Worm (Caenorhabditis elegans) whole organism, early embryonic: Measurements from ENCODE around the gene ciao-2B.

Experiments used
- B0310.2 ChIP-seq: sonication (generic microtip); optimal IDR thresholded peaks from 2 replicates; lab custom pipeline; 2016; ENCODE audit warnings: mild to moderate bottlenecking, missing genetic modification characterization, missing compliant biosample characterization
- F13C5.2 ChIP-seq: sonication (generic microtip); optimal IDR thresholded peaks from 2 replicates; lab custom pipeline; 2017; ENCODE audit warnings: mild to moderate bottlenecking, missing genetic modification characterization, inconsistent platforms, missing compliant biosample characterization
- aly-1 ChIP-seq: sonication (generic microtip); optimal IDR thresholded peaks from 2 replicates; lab custom pipeline; 2016; ENCODE audit warnings: missing genetic modification characterization, missing compliant biosample characterization
- ama-1 ChIP-seq: fragments of 150-350 bp; optimal IDR thresholded peaks from 2 replicates; lab custom pipeline; 2014
- ceh-13 ChIP-seq: fragments of 200-800 bp; sonication (Bioruptor generic); optimal IDR thresholded peaks from 2 replicates; lab custom pipeline; 2018; ENCODE audit warnings: mild to moderate bottlenecking, missing genetic modification characterization, missing compliant biosample characterization
- ceh-36 ChIP-seq: sonication (generic microtip); optimal IDR thresholded peaks from 2 replicates; lab custom pipeline; 2016; ENCODE audit warnings: missing genetic modification characterization, inconsistent platforms, missing compliant biosample characterization
- ets-7 ChIP-seq: sonication (generic microtip); optimal IDR thresholded peaks from 2 replicates; lab custom pipeline; 2016; ENCODE audit warnings: missing genotype, missing genetic modification characterization, missing compliant biosample characterization
- flt-1 ChIP-seq: fragments of 200-800 bp; sonication (Bioruptor generic); IDR thresholded peaks from 2 replicates; pipeline ENCODE4 v1.3.6; 2022; ENCODE audit warnings: missing genetic modification characterization, missing compliant biosample characterization
- hmbx-1 ChIP-seq: sonication (generic microtip); optimal IDR thresholded peaks from 2 replicates; lab custom pipeline; 2016; ENCODE audit warnings: mild to moderate bottlenecking, missing genetic modification characterization, missing compliant biosample characterization
- hmg-4 ChIP-seq: fragments of 200-800 bp; sonication (Bioruptor generic); optimal IDR thresholded peaks from 2 replicates; lab custom pipeline; 2018; ENCODE audit warnings: mild to moderate bottlenecking, missing genetic modification characterization, missing compliant biosample characterization
- hnd-1 ChIP-seq: sonication (generic microtip); optimal IDR thresholded peaks from 2 replicates; lab custom pipeline; 2016; ENCODE audit warnings: missing genetic modification characterization, missing compliant biosample characterization
- pes-1 ChIP-seq: fragments of 200-800 bp; sonication (Bioruptor generic); IDR thresholded peaks from 2 replicates; pipeline ENCODE4 v1.3.6; 2022; ENCODE audit warnings: missing genetic modification reagents, missing genetic modification characterization, missing compliant biosample characterization
- scrt-1 ChIP-seq: fragments of 200-800 bp; sonication (Bioruptor generic); IDR thresholded peaks from 2 replicates; pipeline ENCODE4 v1.3.6; 2022; ENCODE audit warnings: missing genetic modification characterization, missing compliant biosample characterization
- sea-1 ChIP-seq: fragments of 200-800 bp; sonication (Bioruptor generic); conservative IDR thresholded peaks from 2 replicates; pipeline ENCODE4 v1.3.6; 2022; ENCODE audit warnings: missing genetic modification characterization, missing compliant biosample characterization
- tbx-11 ChIP-seq: fragments of 200-800 bp; sonication (Bioruptor generic); IDR thresholded peaks from 2 replicates; pipeline ENCODE4 v1.3.6; 2022; ENCODE audit warnings: missing genetic modification characterization, missing compliant biosample characterization
- tbx-37 ChIP-seq: fragments of 200-800 bp; sonication (Bioruptor generic); conservative IDR thresholded peaks from 2 replicates; pipeline ENCODE4 v1.3.6; 2022; ENCODE audit warnings: missing genetic modification reagents, missing genetic modification characterization, missing compliant biosample characterization
- tra-4 ChIP-seq: sonication (generic microtip); optimal IDR thresholded peaks from 2 replicates; lab custom pipeline; 2017; ENCODE audit warnings: missing genetic modification characterization, missing compliant biosample characterization

Gene ciao-2B

DNA sequence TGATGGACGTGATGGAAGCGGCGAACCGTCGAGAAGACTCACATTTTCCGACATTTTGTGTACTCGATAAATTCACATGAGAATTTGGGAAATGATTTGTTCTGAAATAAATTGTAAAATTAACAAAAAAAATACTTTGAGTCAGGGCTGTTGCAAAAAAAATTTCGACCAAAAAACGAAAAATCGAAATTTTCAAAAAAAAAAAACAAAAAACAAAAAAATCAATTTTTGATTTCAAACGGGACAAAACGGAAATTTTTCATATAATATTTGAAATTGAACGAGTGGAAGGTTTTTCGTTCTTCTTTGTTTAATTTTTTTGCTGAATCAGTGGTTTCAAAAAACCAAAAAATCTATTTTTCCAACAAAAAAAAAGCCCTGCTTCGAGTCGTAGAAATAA is 15.9 kb upstream of the ciao-2B start, which contains the start of gene cua-1:
cua-1 (minus strand) TSS at position 101 of the 400 bp plus-strand sequence.
- TF ChIP-seq flt-1 (no peak), ets-7 (no peak), ceh-36 (no peak), scrt-1 (GFP tag; lab: Robert Waterston, UW) (no peak), tbx-37 (GFP tag; lab: Robert Waterston, UW) (no peak)

- TF ChIP-seq F13C5.2 (tag; lab: Kevin White, UChicago) (no peak), B0310.2 (no peak), flt-1 (no peak), ceh-13 (GFP tag; lab: Kevin White, UChicago) (no peak), tbx-11 (no peak)
Observed at ce11 chrIII:13452824-13453223, 13.5 kb upstream of the ciao-2B start.

DNA sequence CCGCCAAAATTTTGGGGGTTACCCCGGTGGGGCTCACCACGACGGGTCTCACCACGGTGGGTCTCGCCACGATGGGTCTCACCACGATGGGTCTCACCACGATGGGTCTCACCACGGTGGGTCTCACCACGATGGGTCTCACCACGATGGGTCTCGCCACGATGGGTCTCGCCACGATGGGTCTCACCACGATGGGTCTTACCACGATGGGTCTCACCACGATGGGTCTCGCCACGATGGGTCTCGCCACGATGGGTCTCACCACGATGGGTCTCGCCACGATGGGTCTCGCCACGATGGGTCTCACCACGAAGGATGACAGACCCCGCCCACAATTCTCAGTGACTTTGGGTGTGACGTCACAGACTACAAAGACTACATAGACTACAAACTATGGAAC is 8.9 kb upstream of the ciao-2B start:
- TF ChIP-seq tbx-37 (GFP tag; lab: Robert Waterston, UW), result 0 out of 2 replicates have a peak, but pooled peaks have one; percentile 32

DNA sequence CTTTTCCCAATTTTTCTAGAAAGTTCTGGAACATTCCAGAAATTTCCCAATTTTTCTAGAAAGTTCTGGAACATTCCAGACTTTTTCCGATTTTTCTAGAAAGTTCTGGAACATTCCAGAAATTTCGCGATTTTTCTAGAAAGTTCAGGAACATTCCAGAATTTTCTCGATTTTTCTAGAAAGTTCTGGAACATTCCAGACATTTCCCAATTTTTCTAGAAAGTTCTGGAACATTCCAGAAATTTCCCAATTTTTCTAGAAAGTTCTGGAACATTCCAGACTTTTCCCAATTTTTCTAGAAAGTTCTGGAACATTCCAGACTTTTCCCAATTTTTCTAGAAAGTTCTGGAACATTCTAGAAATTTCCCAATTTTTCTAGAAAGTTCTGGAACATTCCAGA is 8.1 kb upstream of the ciao-2B start:
- TF ChIP-seq tbx-11 (peak; percentile 25; the same call in 1 of the 2 replicates), pes-1 (GFP tag; lab: Robert Waterston, UW) (peak; percentile 39; the same call in 1 of the 2 replicates)

DNA sequence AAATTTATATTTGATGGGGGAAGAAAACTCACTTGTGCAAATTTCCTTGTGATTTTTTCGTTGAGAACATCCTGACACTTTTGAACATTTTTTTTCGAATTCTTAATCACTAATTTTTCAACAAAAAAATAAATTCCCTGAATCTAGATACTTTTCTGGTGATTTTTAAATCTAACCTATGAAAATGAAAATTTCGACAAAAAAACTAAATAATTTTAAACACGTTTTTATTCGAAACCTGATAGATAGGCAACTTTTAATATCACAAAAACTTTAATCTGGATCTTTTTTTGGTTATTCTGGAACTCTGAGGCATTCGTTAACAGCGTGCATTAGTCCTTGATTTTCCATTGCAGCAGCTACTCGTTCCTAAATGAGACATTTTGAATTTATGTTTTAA is 2.5 kb downstream of the ciao-2B start, which contains the start of gene F45G2.9:
F45G2.9 (minus strand) TSS at position 101 of the 400 bp plus-strand sequence.
- TF ChIP-seq tra-4 (no peak), flt-1 (no peak), ceh-13 (GFP tag; lab: Kevin White, UChicago) (no peak), F13C5.2 (tag; lab: Kevin White, UChicago) (no peak), ama-1 (lab: Kevin White, UChicago) (no peak), scrt-1 (GFP tag; lab: Robert Waterston, UW) (no peak), hmg-4 (GFP tag; lab: Kevin White, UChicago) (no peak), sea-1 (no peak), B0310.2 (no peak), ets-7 (no peak), tbx-11 (no peak), hmbx-1 (no peak), tbx-37 (GFP tag; lab: Robert Waterston, UW) (no peak), aly-1 (no peak), hnd-1 (tag; lab: Kevin White, UChicago) (no peak), ceh-36 (no peak)

DNA sequence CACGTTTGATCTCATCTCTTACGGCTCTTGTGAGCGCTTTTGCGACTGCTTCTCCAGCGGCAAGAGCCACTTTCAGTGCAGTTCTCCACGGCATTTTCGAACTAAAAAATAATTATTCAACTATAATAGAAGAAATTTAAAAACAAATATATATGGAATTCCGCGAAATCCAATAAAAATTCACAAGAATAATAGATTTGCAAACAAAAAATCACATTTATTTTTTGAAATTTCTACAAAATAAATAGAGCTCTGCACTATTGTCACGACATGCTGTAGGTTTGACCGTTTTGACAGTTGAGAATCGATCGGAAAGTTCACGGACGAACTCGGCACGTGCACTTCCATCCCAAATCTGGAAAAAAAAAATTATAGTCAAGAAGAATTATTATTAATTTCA is 3.8 kb downstream of the ciao-2B start, which contains the start of gene F45G2.8:
F45G2.8 (minus strand) TSS at position 101 of the 400 bp plus-strand sequence.
- TF ChIP-seq pes-1 (GFP tag; lab: Robert Waterston, UW), result no peak
- no peak for TF ChIP-seq ceh-13 (GFP tag; lab: Kevin White, UChicago)
- no peak for TF ChIP-seq scrt-1 (GFP tag; lab: Robert Waterston, UW)
- no peak for TF ChIP-seq hnd-1 (tag; lab: Kevin White, UChicago)
- no peak for TF ChIP-seq tbx-37 (GFP tag; lab: Robert Waterston, UW)
- TF ChIP-seq ama-1 (lab: Kevin White, UChicago), result no peak

- TF ChIP-seq hnd-1 (tag; lab: Kevin White, UChicago), result no peak
- TF ChIP-seq aly-1, result no peak
- no peak for TF ChIP-seq tra-4
- TF ChIP-seq flt-1, result no peak
- TF ChIP-seq hmbx-1, result no peak
- no peak for TF ChIP-seq ama-1 (lab: Kevin White, UChicago)
- no peak for TF ChIP-seq sea-1
- no peak for TF ChIP-seq scrt-1 (GFP tag; lab: Robert Waterston, UW)
- no peak for TF ChIP-seq hmg-4 (GFP tag; lab: Kevin White, UChicago)
- TF ChIP-seq ets-7, result no peak
Observed at ce11 chrIII:13434404-13434803, 4.9 kb downstream of the ciao-2B start, which contains the start of gene F45G2.7. TSS of gene F45G2.7 (minus strand) at chrIII:13434504.

DNA sequence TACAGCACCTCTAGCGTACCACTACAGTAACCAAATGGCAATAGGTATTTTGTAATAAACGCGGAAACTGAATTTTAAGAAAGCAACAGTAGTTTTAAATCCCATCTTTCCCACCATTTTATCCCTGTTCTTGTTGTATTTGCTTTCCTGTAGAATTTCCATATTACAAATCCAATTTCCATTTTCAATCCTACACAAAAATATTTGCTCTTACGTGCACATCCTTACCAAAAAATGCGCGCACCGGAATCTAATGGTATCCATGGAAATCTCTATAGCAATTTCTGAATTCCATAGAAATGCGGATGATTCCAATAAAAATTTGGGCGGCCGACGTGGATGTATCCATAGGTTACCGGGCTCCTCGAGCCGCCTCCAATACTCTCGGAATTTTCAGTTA is 9.2 kb downstream of the ciao-2B start, which contains the start of gene trf-1:
trf-1 (plus strand) TSS at position 301 of the 400 bp plus-strand sequence.
- no peak for TF ChIP-seq ceh-36
- TF ChIP-seq scrt-1 (GFP tag; lab: Robert Waterston, UW), result no peak
- no peak for TF ChIP-seq flt-1
- no peak for TF ChIP-seq tbx-11
- TF ChIP-seq aly-1, result no peak
- TF ChIP-seq ama-1 (lab: Kevin White, UChicago), result no peak
- TF ChIP-seq sea-1, result no peak
- no peak for TF ChIP-seq hmbx-1
- TF ChIP-seq ceh-13 (GFP tag; lab: Kevin White, UChicago), result no peak
- TF ChIP-seq tra-4, result no peak
- no peak for TF ChIP-seq F13C5.2 (tag; lab: Kevin White, UChicago)
- no peak for TF ChIP-seq B0310.2
- no peak for TF ChIP-seq ets-7

ce11 chrIII:13429668-13430067 is 9.7 kb downstream of the ciao-2B start, which contains the start of gene bli-5:
TSS of gene bli-5 (minus strand) at chrIII:13429768.
- no peak for TF ChIP-seq aly-1
- no peak for TF ChIP-seq ceh-13 (GFP tag; lab: Kevin White, UChicago)
- TF ChIP-seq hmg-4 (GFP tag; lab: Kevin White, UChicago), result no peak
- TF ChIP-seq hnd-1 (tag; lab: Kevin White, UChicago), result no peak
- TF ChIP-seq tbx-37 (GFP tag; lab: Robert Waterston, UW), result no peak
- TF ChIP-seq hmbx-1, result no peak
